Fruit fly (Drosophila melanogaster): ENCODE measurements around the gene VAChT.

The VAChT gene

DNA sequence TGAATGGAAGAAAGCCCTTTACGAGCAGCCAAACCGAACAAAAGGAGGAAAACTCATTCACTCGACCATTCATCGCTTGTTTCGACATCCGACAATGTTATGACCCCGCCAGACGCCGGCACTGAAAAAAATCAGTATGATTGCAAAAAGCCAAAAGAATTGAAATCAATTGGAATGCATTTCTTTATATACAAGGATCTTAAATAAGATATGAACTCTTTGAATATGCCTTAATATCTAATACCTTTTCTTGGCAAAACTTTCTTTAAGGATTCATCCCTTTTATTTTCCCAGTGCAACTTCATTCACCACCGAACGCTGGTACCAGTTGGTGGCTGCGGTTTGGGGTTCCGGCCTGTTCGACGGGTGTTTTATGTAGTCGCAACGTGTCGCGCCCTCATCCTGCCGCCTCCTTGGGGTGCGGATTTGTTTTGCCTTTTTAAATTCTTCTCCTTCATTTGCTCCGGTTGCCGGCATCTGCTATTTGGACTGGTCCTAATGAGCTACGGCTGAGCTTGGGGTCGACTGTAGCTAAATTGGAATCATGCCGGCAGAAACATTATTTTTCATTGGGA lies 14.6 kb downstream of the VAChT start (continued):
- TF ChIP-seq CG17912 (GFP tag; optimal IDR thresholded peaks at IDR 0.05) (peak; percentile 42), CG10209 (GFP tag; optimal IDR thresholded peaks at IDR 0.05) (peak; percentile 86), CG10321 (GFP tag; IDR thresholded peaks at IDR 0.05) (peak; percentile 56), ems (GFP tag; optimal IDR thresholded peaks at IDR 0.05) (peak; percentile 81), CG10147 (GFP tag; optimal IDR thresholded peaks at IDR 0.05) (peak; percentile 91), fd3F (GFP tag; optimal IDR thresholded peaks at IDR 0.05) (peak; percentile 78), CG4282 (GFP tag; optimal IDR thresholded peaks at IDR 0.05) (peak; percentile 6), sr (GFP tag; IDR thresholded peaks at IDR 0.05) (no peak), CG14014 (GFP tag; IDR thresholded peaks at IDR 0.05) (peak; percentile 90), inv (GFP tag; IDR thresholded peaks at IDR 0.05; ENCODE audit: partially characterized antibody) (no peak), zen2 (GFP tag; IDR thresholded peaks at IDR 0.05; ENCODE audit: partially characterized antibody) (no peak), CG9876 (GFP tag; optimal IDR thresholded peaks at IDR 0.05) (peak; percentile 37), ewg (GFP tag; optimal IDR thresholded peaks at IDR 0.05) (peak; percentile 69), slbo (GFP tag; IDR thresholded peaks at IDR 0.05) (peak; percentile 88), Atf3 (GFP tag; optimal IDR thresholded peaks at IDR 0.05) (peak; percentile 47), CG31441 (GFP tag; IDR thresholded peaks at IDR 0.05) (peak; percentile 89), Ravus (GFP tag; IDR thresholded peaks at IDR 0.05) (no peak; the same call in 1 of the 2 replicates), CG12942 (GFP tag; optimal IDR thresholded peaks at IDR 0.05) (peak; percentile 60), CG9932 (GFP tag; IDR thresholded peaks at IDR 0.05) (peak; percentile 73), dimm (GFP tag; IDR thresholded peaks at IDR 0.05) (peak; percentile 65), gsb-n (tag; optimal IDR thresholded peaks at IDR 0.05) (peak; percentile 74), CG2712 (tag; optimal IDR thresholded peaks at IDR 0.05) (peak; percentile 93), lbe (GFP tag; optimal IDR thresholded peaks at IDR 0.05) (no peak), salm (tag; optimal IDR thresholded peaks at IDR 0.05) (peak; percentile 65), B-H1 (GFP tag; IDR thresholded peaks at IDR 0.05) (peak; percentile 78), CG14441 (GFP tag; IDR thresholded peaks at IDR 0.05) (peak; percentile 84; the same call in 1 of the 2 replicates), C15 (GFP tag; IDR thresholded peaks at IDR 0.05) (0 out of 3 replicates have a peak, but pooled peaks have one; percentile 59), cas (GFP tag; IDR thresholded peaks at IDR 0.05) (no peak; the same call in 1 of the 2 replicates), CG8388 (GFP tag; optimal IDR thresholded peaks at IDR 0.05) (peak; percentile 81), mirr (GFP tag; optimal IDR thresholded peaks at IDR 0.05) (peak; percentile 82), CG12391 (tag; optimal IDR thresholded peaks at IDR 0.05) (peak; percentile 87), CG7556 (GFP tag; optimal IDR thresholded peaks at IDR 0.05) (peak; percentile 95), Trl (optimal IDR thresholded peaks at IDR 0.05) (no peak), Trl (GFP tag; optimal IDR thresholded peaks at IDR 0.05) (peak; percentile 71), bowl (GFP tag; IDR thresholded peaks at IDR 0.05) (no peak; the same call in 1 of the 2 replicates), CG12659 (GFP tag; optimal IDR thresholded peaks at IDR 0.05) (peak; percentile 85), CG1792 (GFP tag; optimal IDR thresholded peaks at IDR 0.05) (peak; percentile 82), ftz-f1 (GFP tag; optimal IDR thresholded peaks at IDR 0.05) (no peak), CG12769 (tag; optimal IDR thresholded peaks at IDR 0.05) (peak; percentile 94), hth (optimal IDR thresholded peaks at IDR 0.05) (no peak), toy (GFP tag; IDR thresholded peaks at IDR 0.05) (peak; percentile 59; the same call in 1 of the 2 replicates), CG1233 (GFP tag; optimal IDR thresholded peaks at IDR 0.05) (peak; percentile 79), ap (GFP tag; IDR thresholded peaks at IDR 0.05) (peak; percentile 62; the same call in 1 of the 2 replicates), danr (GFP tag; IDR thresholded peaks at IDR 0.05) (peak; percentile 61; the same call in 1 of the 2 replicates), CG3407 (GFP tag; optimal IDR thresholded peaks at IDR 0.05) (peak; percentile 70), CG33213 (GFP tag; optimal IDR thresholded peaks at IDR 0.05) (peak; percentile 65), wek (GFP tag; optimal IDR thresholded peaks at IDR 0.05) (peak; percentile 77), CG10959 (GFP tag; IDR thresholded peaks at IDR 0.05) (no peak), CHES-1-like (GFP tag; optimal IDR thresholded peaks at IDR 0.05) (peak; percentile 82), CG9215 (GFP tag; IDR thresholded peaks at IDR 0.05) (peak; percentile 63), H2.0 (GFP tag; IDR thresholded peaks at IDR 0.05) (peak; percentile 73)

Data from whole organism, embryonic.